Fruit fly (Drosophila melanogaster): ENCODE data around the gene CG11076.

Gene CG11076

dm6 chr4:1053653-1054163 lies 22.2 kb upstream of the CG11076 start, which contains the start of gene CaMKII:
Gene CaMKII, minus strand, starts transcription at chr4:1053703.
- TF ChIP-seq CG14711 (tag; optimal IDR thresholded peaks at IDR 0.05) (no peak), pad (GFP tag; optimal IDR thresholded peaks at IDR 0.05) (peak; percentile 10), CG7101 (tag; optimal IDR thresholded peaks at IDR 0.05) (peak; percentile 17), CG33017 (tag; optimal IDR thresholded peaks at IDR 0.05) (no peak), CG12768 (GFP tag; optimal IDR thresholded peaks at IDR 0.05) (peak; percentile 26), tj (GFP tag; optimal IDR thresholded peaks at IDR 0.05) (no peak), Crg-1 (GFP tag; optimal IDR thresholded peaks at IDR 0.05) (peak; percentile 26), cic (GFP tag; optimal IDR thresholded peaks at IDR 0.05) (peak; percentile 7), CG11617 (GFP tag; optimal IDR thresholded peaks at IDR 0.05) (peak; percentile 18), Mnt (GFP tag; optimal IDR thresholded peaks at IDR 0.05) (no peak)

dm6 chr4:1051271-1051670 lies 19.7 kb upstream of the CG11076 start:
- TF ChIP-seq Hr96 (GFP tag; optimal IDR thresholded peaks at IDR 0.05) (no peak), bab1 (GFP tag; optimal IDR thresholded peaks at IDR 0.05) (peak; percentile 35), CG7101 (tag; optimal IDR thresholded peaks at IDR 0.05) (peak; percentile 3), CG14711 (tag; optimal IDR thresholded peaks at IDR 0.05) (peak; percentile 24)

- TF ChIP-seq CG7101 (tag; optimal IDR thresholded peaks at IDR 0.05) (no peak), CG14711 (tag; optimal IDR thresholded peaks at IDR 0.05) (no peak), cnc (optimal IDR thresholded peaks at IDR 0.05) (no peak), Hr96 (GFP tag; optimal IDR thresholded peaks at IDR 0.05) (no peak), kay (GFP tag; ENCODE audit: borderline replicate concordance) (peak; percentile 95)
These were observed 18.9 kb upstream of the CG11076 start for dm6 chr4:1050422-1050821.

- TF ChIP-seq kay (GFP tag; ENCODE audit: borderline replicate concordance) (peak; percentile 72), Clk (GFP tag; optimal IDR thresholded peaks at IDR 0.05) (no peak)
These were observed 1.2 kb upstream of the CG11076 start for dm6 chr4:1032610-1033297.

- TF ChIP-seq CG5204 (GFP tag; optimal IDR thresholded peaks at IDR 0.05) (no peak), CG7101 (tag; optimal IDR thresholded peaks at IDR 0.05) (no peak), CG7045 (GFP tag; optimal IDR thresholded peaks at IDR 0.05) (no peak), Crg-1 (GFP tag; optimal IDR thresholded peaks at IDR 0.05) (no peak), Clk (GFP tag; optimal IDR thresholded peaks at IDR 0.05) (no peak), CG12768 (GFP tag; optimal IDR thresholded peaks at IDR 0.05) (no peak), Hr96 (GFP tag; optimal IDR thresholded peaks at IDR 0.05) (no peak), cic (GFP tag; optimal IDR thresholded peaks at IDR 0.05) (no peak), ovo (GFP tag; optimal IDR thresholded peaks at IDR 0.05) (no peak), CG33017 (tag; optimal IDR thresholded peaks at IDR 0.05) (no peak), CG11617 (GFP tag; optimal IDR thresholded peaks at IDR 0.05) (no peak), toe (GFP tag; optimal IDR thresholded peaks at IDR 0.05) (no peak)
These were observed 420 bp downstream of the CG11076 start, which contains the start of gene ATPsynbeta for dm6 chr4:1031137-1031536. Gene ATPsynbeta, plus strand, starts transcription at chr4:1031484.

- TF ChIP-seq Mnt (GFP tag; optimal IDR thresholded peaks at IDR 0.05) (peak; percentile 93), CG14711 (tag; optimal IDR thresholded peaks at IDR 0.05) (no peak), cic (GFP tag; optimal IDR thresholded peaks at IDR 0.05) (no peak), CG11617 (GFP tag; optimal IDR thresholded peaks at IDR 0.05) (no peak), Crg-1 (GFP tag; optimal IDR thresholded peaks at IDR 0.05) (peak; percentile 14), pad (GFP tag; optimal IDR thresholded peaks at IDR 0.05) (no peak), tj (GFP tag; optimal IDR thresholded peaks at IDR 0.05) (peak; percentile 25), CG7101 (tag; optimal IDR thresholded peaks at IDR 0.05) (peak; percentile 13), toe (GFP tag; optimal IDR thresholded peaks at IDR 0.05) (no peak), CG7045 (GFP tag; optimal IDR thresholded peaks at IDR 0.05) (no peak), CG1620 (GFP tag; optimal IDR thresholded peaks at IDR 0.05) (peak; percentile 30), CG5204 (GFP tag; optimal IDR thresholded peaks at IDR 0.05) (peak; percentile 43), CG12768 (GFP tag; optimal IDR thresholded peaks at IDR 0.05) (no peak), bab1 (GFP tag; optimal IDR thresholded peaks at IDR 0.05) (no peak), cnc (optimal IDR thresholded peaks at IDR 0.05) (no peak), CG33017 (tag; optimal IDR thresholded peaks at IDR 0.05) (no peak), ovo (GFP tag; optimal IDR thresholded peaks at IDR 0.05) (peak; percentile 13), kay (GFP tag; ENCODE audit: borderline replicate concordance) (no peak), Clk (GFP tag; optimal IDR thresholded peaks at IDR 0.05) (no peak), Hr96 (GFP tag; optimal IDR thresholded peaks at IDR 0.05) (peak; percentile 62)
These were observed 856 bp downstream of the CG11076 start for dm6 chr4:1030692-1031110.

dm6 chr4:1029198-1029795 lies 2.3 kb downstream of the CG11076 start, which contains the start of gene Mpv17:
Gene Mpv17, minus strand, starts transcription at chr4:1029361.
- TF ChIP-seq CG14711 (tag; optimal IDR thresholded peaks at IDR 0.05) (peak; percentile 93), CG7101 (tag; optimal IDR thresholded peaks at IDR 0.05) (peak; percentile 16), toe (GFP tag; optimal IDR thresholded peaks at IDR 0.05) (peak; percentile 65), CG5204 (GFP tag; optimal IDR thresholded peaks at IDR 0.05) (peak; percentile 24), Hr96 (GFP tag; optimal IDR thresholded peaks at IDR 0.05) (peak; percentile 51), cnc (optimal IDR thresholded peaks at IDR 0.05) (no peak), tj (GFP tag; optimal IDR thresholded peaks at IDR 0.05) (peak; percentile 85), bab1 (GFP tag; optimal IDR thresholded peaks at IDR 0.05) (peak; percentile 28), CG12768 (GFP tag; optimal IDR thresholded peaks at IDR 0.05) (no peak), Mnt (GFP tag; optimal IDR thresholded peaks at IDR 0.05) (peak; percentile 20), ovo (GFP tag; optimal IDR thresholded peaks at IDR 0.05) (no peak), Clk (GFP tag; optimal IDR thresholded peaks at IDR 0.05) (no peak), CG11617 (GFP tag; optimal IDR thresholded peaks at IDR 0.05) (peak; percentile 7), CG1620 (GFP tag; optimal IDR thresholded peaks at IDR 0.05) (peak; percentile 42), kay (GFP tag; ENCODE audit: borderline replicate concordance) (peak; percentile 57), pad (GFP tag; optimal IDR thresholded peaks at IDR 0.05) (peak; percentile 5)
